Worm (Caenorhabditis elegans): Measurements from ENCODE around the gene C04E6.5.

C04E6.5 gene

ce11 chrV:5916862-5917261, 14.9 kb downstream of the C04E6.5 start:
- no peak for TF ChIP-seq zip-5 (tag; optimal IDR thresholded peaks at IDR 0.05)
- no peak for TF ChIP-seq unc-86 (tag; optimal IDR thresholded peaks at IDR 0.05)
- TF ChIP-seq pros-1 (tag; optimal IDR thresholded peaks at IDR 0.05) = no peak
- TF ChIP-seq che-1 (tag; optimal IDR thresholded peaks at IDR 0.05) = no peak
- TF ChIP-seq eyg-1 (tag; optimal IDR thresholded peaks at IDR 0.05) = no peak
- TF ChIP-seq C08G9.2 (tag; optimal IDR thresholded peaks at IDR 0.05) = no peak
- TF ChIP-seq madf-2 (tag; optimal IDR thresholded peaks at IDR 0.05) = no peak
- TF ChIP-seq ceh-45 (GFP tag; IDR thresholded peaks at IDR 0.05) = no peak
- no peak for TF ChIP-seq ceh-14 (tag; optimal IDR thresholded peaks at IDR 0.05)
- no peak for TF ChIP-seq unc-42 (tag; optimal IDR thresholded peaks at IDR 0.05)
- no peak for TF ChIP-seq ama-1 (optimal IDR thresholded peaks at IDR 0.05)
- no peak for TF ChIP-seq hlh-30 (tag; optimal IDR thresholded peaks at IDR 0.05; ENCODE audit: insufficient read depth)
- no peak for TF ChIP-seq gmeb-2 (tag; optimal IDR thresholded peaks at IDR 0.05)
- TF ChIP-seq C38D4.7 (GFP tag; optimal IDR thresholded peaks at IDR 0.05) = no peak
- TF ChIP-seq ceh-48 (tag; optimal IDR thresholded peaks at IDR 0.05) = no peak
- no peak for TF ChIP-seq sdc-2 (tag; optimal IDR thresholded peaks at IDR 0.05)

- TF ChIP-seq hlh-6 (tag; optimal IDR thresholded peaks at IDR 0.05) = no peak
- no peak for TF ChIP-seq ceh-34 (tag; optimal IDR thresholded peaks at IDR 0.05)
- TF ChIP-seq C08G9.2 (tag; optimal IDR thresholded peaks at IDR 0.05) = peak; percentile 98
- TF ChIP-seq ceh-9 (tag; optimal IDR thresholded peaks at IDR 0.05) = no peak
- peak; percentile 82 for TF ChIP-seq zip-5 (tag; optimal IDR thresholded peaks at IDR 0.05)
- TF ChIP-seq ceh-48 (tag; optimal IDR thresholded peaks at IDR 0.05) = no peak
- peak; percentile 97 for TF ChIP-seq tbx-7 (tag; optimal IDR thresholded peaks at IDR 0.05)
- TF ChIP-seq rnt-1 (tag; optimal IDR thresholded peaks at IDR 0.05) = peak; percentile 74
- TF ChIP-seq sox-2 (GFP tag; IDR thresholded peaks at IDR 0.05) = no peak
- TF ChIP-seq ceh-31 (tag; optimal IDR thresholded peaks at IDR 0.05) = peak; percentile 94
- TF ChIP-seq F13H6.1 (tag; optimal IDR thresholded peaks at IDR 0.05) = peak; percentile 41
- TF ChIP-seq mec-3 (tag; optimal IDR thresholded peaks at IDR 0.05; ENCODE audit: borderline replicate concordance) = peak; percentile 92
- TF ChIP-seq fax-1 (tag; optimal IDR thresholded peaks at IDR 0.05) = peak; percentile 66
- peak; percentile 89 for TF ChIP-seq ref-2 (tag; optimal IDR thresholded peaks at IDR 0.05)
- TF ChIP-seq ttx-3 (tag; optimal IDR thresholded peaks at IDR 0.05) = peak; percentile 11
- no peak for TF ChIP-seq C38D4.7 (GFP tag; optimal IDR thresholded peaks at IDR 0.05)
- peak; percentile 83 for TF ChIP-seq hlh-8 (tag; optimal IDR thresholded peaks at IDR 0.05)
- TF ChIP-seq madf-2 (tag; optimal IDR thresholded peaks at IDR 0.05) = peak; percentile 36
- TF ChIP-seq ceh-14 (tag; optimal IDR thresholded peaks at IDR 0.05) = peak; percentile 69
- TF ChIP-seq fkh-6 (tag; optimal IDR thresholded peaks at IDR 0.05) = peak; percentile 28
- no peak for TF ChIP-seq pros-1 (tag; optimal IDR thresholded peaks at IDR 0.05)
- peak; percentile 27 for TF ChIP-seq ahr-1 (tag; optimal IDR thresholded peaks at IDR 0.05)
- no peak for TF ChIP-seq odd-2 (tag; optimal IDR thresholded peaks at IDR 0.05)
- TF ChIP-seq ets-4 (tag; optimal IDR thresholded peaks at IDR 0.05) = peak; percentile 96
- peak; percentile 91 for TF ChIP-seq tbx-2 (tag; optimal IDR thresholded peaks at IDR 0.05)
- no peak for TF ChIP-seq che-1 (tag; optimal IDR thresholded peaks at IDR 0.05)
- TF ChIP-seq pqm-1 (tag; optimal IDR thresholded peaks at IDR 0.05) = no peak
- TF ChIP-seq unc-86 (tag; optimal IDR thresholded peaks at IDR 0.05) = peak; percentile 12
- TF ChIP-seq ceh-6 (GFP tag; optimal IDR thresholded peaks at IDR 0.05) = no peak
- peak; percentile 51 for TF ChIP-seq unc-42 (tag; optimal IDR thresholded peaks at IDR 0.05)
- peak; percentile 55 for TF ChIP-seq lim-6 (tag; optimal IDR thresholded peaks at IDR 0.05)
- TF ChIP-seq ceh-2 (tag; optimal IDR thresholded peaks at IDR 0.05) = peak; percentile 94
Observed at ce11 chrV:5917707-5918106, 15.8 kb downstream of the C04E6.5 start, which contains the start of gene lrpr-1. Gene lrpr-1 (minus strand): TSS chrV:5917891.

- TF ChIP-seq C38D4.7 (GFP tag; optimal IDR thresholded peaks at IDR 0.05) (no peak), hlh-15 (tag; optimal IDR thresholded peaks at IDR 0.05) (no peak), unc-55 (GFP tag; optimal IDR thresholded peaks at IDR 0.05) (no peak), T23F11.4 (GFP tag; optimal IDR thresholded peaks at IDR 0.05) (no peak), hlh-13 (GFP tag; optimal IDR thresholded peaks at IDR 0.05) (no peak), ceh-6 (GFP tag; optimal IDR thresholded peaks at IDR 0.05) (no peak), fax-1 (tag; optimal IDR thresholded peaks at IDR 0.05) (no peak), mec-3 (tag; optimal IDR thresholded peaks at IDR 0.05; ENCODE audit: borderline replicate concordance) (no peak), K02D7.2 (tag; optimal IDR thresholded peaks at IDR 0.05) (no peak), ceh-45 (GFP tag; IDR thresholded peaks at IDR 0.05) (no peak), C08G9.2 (tag; optimal IDR thresholded peaks at IDR 0.05) (no peak), ztf-16 (tag; optimal IDR thresholded peaks at IDR 0.05) (no peak), nhr-11 (tag; optimal IDR thresholded peaks at IDR 0.05) (no peak), ahr-1 (tag; optimal IDR thresholded peaks at IDR 0.05) (no peak), elt-4 (tag; optimal IDR thresholded peaks at IDR 0.05) (no peak), ama-1 (optimal IDR thresholded peaks at IDR 0.05) (no peak), dmd-4 (tag; optimal IDR thresholded peaks at IDR 0.05; ENCODE audit: borderline replicate concordance) (no peak), elt-2 (tag; optimal IDR thresholded peaks at IDR 0.05) (no peak), che-1 (tag; optimal IDR thresholded peaks at IDR 0.05) (no peak), ceh-19 (GFP tag; optimal IDR thresholded peaks at IDR 0.05) (no peak)
Observed at ce11 chrV:5919887-5920286, 18.0 kb downstream of the C04E6.5 start, which contains the start of gene C04E6.12. Gene C04E6.12 (minus strand): TSS chrV:5919987.
